Worm (Caenorhabditis elegans): ENCODE measurements around the gene C33F10.14.

Gene C33F10.14

ce11 chrII:4758462-4758861 is 38.7 kb upstream of the C33F10.14 start, which contains the start of gene F26G1.3:
Gene F26G1.3, plus strand, starts transcription at chrII:4758762.
- TF ChIP-seq F13C5.2 (tag; optimal IDR thresholded peaks at IDR 0.05) = no peak
- no peak for TF ChIP-seq ama-1 (optimal IDR thresholded peaks at IDR 0.05)
- TF ChIP-seq hnd-1 (tag; optimal IDR thresholded peaks at IDR 0.05) = no peak
- TF ChIP-seq flt-1 (GFP tag; IDR thresholded peaks at IDR 0.05) = no peak
- no peak for TF ChIP-seq hmbx-1 (tag; optimal IDR thresholded peaks at IDR 0.05)
- no peak for TF ChIP-seq scrt-1 (GFP tag; IDR thresholded peaks at IDR 0.05)
- no peak for TF ChIP-seq tbx-11 (GFP tag; IDR thresholded peaks at IDR 0.05)
- TF ChIP-seq tra-4 (tag; optimal IDR thresholded peaks at IDR 0.05) = no peak

- TF ChIP-seq pes-1 (GFP tag; IDR thresholded peaks at IDR 0.05) = no peak
- no peak for TF ChIP-seq B0310.2 (tag; optimal IDR thresholded peaks at IDR 0.05)
- no peak for TF ChIP-seq tbx-11 (GFP tag; IDR thresholded peaks at IDR 0.05)
- TF ChIP-seq ets-7 (tag; optimal IDR thresholded peaks at IDR 0.05) = no peak
- no peak for TF ChIP-seq hmbx-1 (tag; optimal IDR thresholded peaks at IDR 0.05)
- no peak for TF ChIP-seq hnd-1 (tag; optimal IDR thresholded peaks at IDR 0.05)
- no peak for TF ChIP-seq ceh-13 (GFP tag; optimal IDR thresholded peaks at IDR 0.05)
- TF ChIP-seq flt-1 (GFP tag; IDR thresholded peaks at IDR 0.05) = no peak
- no peak for TF ChIP-seq scrt-1 (GFP tag; IDR thresholded peaks at IDR 0.05)
Observed at ce11 chrII:4759835-4760234, 37.3 kb upstream of the C33F10.14 start.

- no peak for TF ChIP-seq aly-1 (tag; optimal IDR thresholded peaks at IDR 0.05)
- TF ChIP-seq hmg-4 (GFP tag; optimal IDR thresholded peaks at IDR 0.05) = no peak
- no peak for TF ChIP-seq tra-4 (tag; optimal IDR thresholded peaks at IDR 0.05)
- TF ChIP-seq ceh-36 (tag; optimal IDR thresholded peaks at IDR 0.05) = no peak
- no peak for TF ChIP-seq hnd-1 (tag; optimal IDR thresholded peaks at IDR 0.05)
- no peak for TF ChIP-seq pes-1 (GFP tag; IDR thresholded peaks at IDR 0.05)
- no peak for TF ChIP-seq sea-1 (GFP tag; conservative IDR thresholded peaks at IDR 0.05)
- no peak for TF ChIP-seq flt-1 (GFP tag; IDR thresholded peaks at IDR 0.05)
- TF ChIP-seq F13C5.2 (tag; optimal IDR thresholded peaks at IDR 0.05) = no peak
- TF ChIP-seq B0310.2 (tag; optimal IDR thresholded peaks at IDR 0.05) = no peak
Observed at ce11 chrII:4761020-4761419, 36.2 kb upstream of the C33F10.14 start.

- no peak for TF ChIP-seq ceh-13 (GFP tag; optimal IDR thresholded peaks at IDR 0.05)
- TF ChIP-seq tra-4 (tag; optimal IDR thresholded peaks at IDR 0.05) = no peak
- no peak for TF ChIP-seq sea-1 (GFP tag; conservative IDR thresholded peaks at IDR 0.05)
- TF ChIP-seq B0310.2 (tag; optimal IDR thresholded peaks at IDR 0.05) = no peak
- no peak for TF ChIP-seq flt-1 (GFP tag; IDR thresholded peaks at IDR 0.05)
- TF ChIP-seq aly-1 (tag; optimal IDR thresholded peaks at IDR 0.05) = no peak
- TF ChIP-seq hmbx-1 (tag; optimal IDR thresholded peaks at IDR 0.05) = no peak
- TF ChIP-seq tbx-37 (GFP tag; conservative IDR thresholded peaks at IDR 0.05) = no peak
- TF ChIP-seq ceh-36 (tag; optimal IDR thresholded peaks at IDR 0.05) = no peak
- TF ChIP-seq hnd-1 (tag; optimal IDR thresholded peaks at IDR 0.05) = no peak
Observed at ce11 chrII:4762574-4763285, 34.4 kb upstream of the C33F10.14 start, which contains the start of gene F26G1.2. Gene F26G1.2, plus strand, starts transcription at chrII:4763081.

ce11 chrII:4766284-4766683 is 30.9 kb upstream of the C33F10.14 start, which contains the start of gene ttm-2:
Gene ttm-2, minus strand, starts transcription at chrII:4766384.
- TF ChIP-seq ceh-13 (GFP tag; optimal IDR thresholded peaks at IDR 0.05) = no peak
- TF ChIP-seq sea-1 (GFP tag; conservative IDR thresholded peaks at IDR 0.05) = no peak
- TF ChIP-seq pes-1 (GFP tag; IDR thresholded peaks at IDR 0.05) = no peak
- TF ChIP-seq hmbx-1 (tag; optimal IDR thresholded peaks at IDR 0.05) = no peak
- TF ChIP-seq hmg-4 (GFP tag; optimal IDR thresholded peaks at IDR 0.05) = no peak
- no peak for TF ChIP-seq scrt-1 (GFP tag; IDR thresholded peaks at IDR 0.05)
- TF ChIP-seq ets-7 (tag; optimal IDR thresholded peaks at IDR 0.05) = no peak
- TF ChIP-seq F13C5.2 (tag; optimal IDR thresholded peaks at IDR 0.05) = no peak
- TF ChIP-seq tra-4 (tag; optimal IDR thresholded peaks at IDR 0.05) = no peak
- TF ChIP-seq ama-1 (optimal IDR thresholded peaks at IDR 0.05) = no peak
- TF ChIP-seq flt-1 (GFP tag; IDR thresholded peaks at IDR 0.05) = no peak

ce11 chrII:4767612-4768011 is 29.6 kb upstream of the C33F10.14 start:
- TF ChIP-seq sea-1 (GFP tag; conservative IDR thresholded peaks at IDR 0.05) = no peak
- no peak for TF ChIP-seq tbx-11 (GFP tag; IDR thresholded peaks at IDR 0.05)
- no peak for TF ChIP-seq F13C5.2 (tag; optimal IDR thresholded peaks at IDR 0.05)
- no peak for TF ChIP-seq flt-1 (GFP tag; IDR thresholded peaks at IDR 0.05)
- no peak for TF ChIP-seq pes-1 (GFP tag; IDR thresholded peaks at IDR 0.05)
- TF ChIP-seq ceh-36 (tag; optimal IDR thresholded peaks at IDR 0.05) = no peak
- TF ChIP-seq hnd-1 (tag; optimal IDR thresholded peaks at IDR 0.05) = no peak
- TF ChIP-seq B0310.2 (tag; optimal IDR thresholded peaks at IDR 0.05) = no peak
- TF ChIP-seq tra-4 (tag; optimal IDR thresholded peaks at IDR 0.05) = no peak
- TF ChIP-seq ama-1 (optimal IDR thresholded peaks at IDR 0.05) = no peak
- TF ChIP-seq tbx-37 (GFP tag; conservative IDR thresholded peaks at IDR 0.05) = no peak
- TF ChIP-seq aly-1 (tag; optimal IDR thresholded peaks at IDR 0.05) = no peak
- TF ChIP-seq ceh-13 (GFP tag; optimal IDR thresholded peaks at IDR 0.05) = no peak
- no peak for TF ChIP-seq hmg-4 (GFP tag; optimal IDR thresholded peaks at IDR 0.05)
- no peak for TF ChIP-seq ets-7 (tag; optimal IDR thresholded peaks at IDR 0.05)
- TF ChIP-seq hmbx-1 (tag; optimal IDR thresholded peaks at IDR 0.05) = no peak

ce11 chrII:4769096-4769495 is 28.1 kb upstream of the C33F10.14 start:
- TF ChIP-seq flt-1 (GFP tag; IDR thresholded peaks at IDR 0.05) (no peak), tbx-37 (GFP tag; conservative IDR thresholded peaks at IDR 0.05) (no peak), ceh-13 (GFP tag; optimal IDR thresholded peaks at IDR 0.05) (no peak)

- TF ChIP-seq hnd-1 (tag; optimal IDR thresholded peaks at IDR 0.05) = no peak
- TF ChIP-seq ets-7 (tag; optimal IDR thresholded peaks at IDR 0.05) = no peak
- TF ChIP-seq tbx-11 (GFP tag; IDR thresholded peaks at IDR 0.05) = no peak
- no peak for TF ChIP-seq tra-4 (tag; optimal IDR thresholded peaks at IDR 0.05)
- TF ChIP-seq ama-1 (optimal IDR thresholded peaks at IDR 0.05) = no peak
- no peak for TF ChIP-seq scrt-1 (GFP tag; IDR thresholded peaks at IDR 0.05)
- no peak for TF ChIP-seq aly-1 (tag; optimal IDR thresholded peaks at IDR 0.05)
- no peak for TF ChIP-seq pes-1 (GFP tag; IDR thresholded peaks at IDR 0.05)
- no peak for TF ChIP-seq F13C5.2 (tag; optimal IDR thresholded peaks at IDR 0.05)
- TF ChIP-seq flt-1 (GFP tag; IDR thresholded peaks at IDR 0.05) = no peak
- no peak for TF ChIP-seq ceh-36 (tag; optimal IDR thresholded peaks at IDR 0.05)
- TF ChIP-seq hmg-4 (GFP tag; optimal IDR thresholded peaks at IDR 0.05) = no peak
- no peak for TF ChIP-seq sea-1 (GFP tag; conservative IDR thresholded peaks at IDR 0.05)
- TF ChIP-seq tbx-37 (GFP tag; conservative IDR thresholded peaks at IDR 0.05) = no peak
Observed at ce11 chrII:4769886-4770285, 27.3 kb upstream of the C33F10.14 start.

All from whole organism, early embryonic.